Worm (Caenorhabditis elegans): ENCODE results near the gene C07C7.3.

- TF ChIP-seq ceh-9 (tag; optimal IDR thresholded peaks at IDR 0.05) (no peak), odd-2 (tag; optimal IDR thresholded peaks at IDR 0.05) (no peak), hlh-13 (GFP tag; optimal IDR thresholded peaks at IDR 0.05) (no peak), dve-1 (tag; optimal IDR thresholded peaks at IDR 0.05) (no peak)
These were observed 45.0 kb downstream of the C07C7.3 start for ce11 chrIV:9210841-9211240.
